Worm (Caenorhabditis elegans) whole organism, L4 larva: Measurements from ENCODE around the gene F26F4.6.

Source experiments
- madf-5 ChIP-seq, 2 experiments: fragments of 200-800 bp; sonication (Bioruptor generic); IDR thresholded peaks; 2 replicates each; pipeline ENCODE4 v1.3.6; 2022; ENCODE audit warnings: missing compliant biosample characterization in 2 of 2, missing genetic modification characterization in 2 of 2
- nhr-25 ChIP-seq: sonication (generic microtip); optimal IDR thresholded peaks from 2 replicates; lab custom pipeline; 2017; ENCODE audit warnings: missing genetic modification characterization, mild to moderate bottlenecking, missing compliant biosample characterization, antibody characterized with exemption, moderate library complexity, borderline replicate concordance; ENCODE audit not compliant: insufficient read depth
- pqm-1 ChIP-seq: sonication (generic microtip); optimal IDR thresholded peaks from 2 replicates; lab custom pipeline; 2017; ENCODE audit warnings: missing biosample characterization, missing genetic modification characterization
- unc-62 ChIP-seq, 3 experiments: fragments of 150-350 bp in 1 of 3; sonication (generic microtip); optimal IDR thresholded peaks in 2 of 3; peaks in 1 of 3; 1 replicate in 1 of 3; 2 replicates in 2 of 3; lab custom pipeline; 2014 to 2017; ENCODE audit warnings: missing biosample characterization in 3 of 3, missing genetic modification characterization in 3 of 3, missing genetic modification reagents in 3 of 3, missing genotype in 1 of 3

- TF ChIP-seq madf-5 (GFP tag; IDR thresholded peaks at IDR 0.05; lab: Robert Waterston, UW), result no peak
- no peak for TF ChIP-seq unc-62 (GFP tag; optimal IDR thresholded peaks at IDR 0.05 in 1 of 2; lab: Kevin White, UChicago)
- TF ChIP-seq unc-62 (tag; optimal IDR thresholded peaks at IDR 0.05; lab: Kevin White, UChicago), result no peak
- TF ChIP-seq pqm-1, result no peak
- TF ChIP-seq nhr-25, result no peak
Observed at ce11 chrIII:4920221-4920620, 26.8 kb upstream of the F26F4.6 start, which contains the start of gene ula-1.
